Worm (Caenorhabditis elegans) whole organism, late embryonic: ENCODE data around the gene msi-1.

Source experiments
- C38D4.7 ChIP-seq: fragments of 200-800 bp; sonication (Bioruptor generic); optimal IDR thresholded peaks from 2 replicates; lab custom pipeline; 2018; ENCODE audit warnings: mild to moderate bottlenecking, missing genetic modification characterization, moderate library complexity, missing compliant biosample characterization
- F13H6.1 ChIP-seq: sonication (generic microtip); optimal IDR thresholded peaks from 2 replicates; lab custom pipeline; 2016; ENCODE audit warnings: missing genetic modification characterization, missing compliant biosample characterization
- K09A11.1 ChIP-seq: sonication (generic microtip); optimal IDR thresholded peaks from 2 replicates; lab custom pipeline; 2017; ENCODE audit warnings: antibody characterized with exemption, mild to moderate bottlenecking, missing genetic modification characterization, missing compliant biosample characterization; ENCODE audit not compliant: insufficient read depth
- ceh-14 ChIP-seq: sonication (generic microtip); optimal IDR thresholded peaks from 2 replicates; lab custom pipeline; 2016; ENCODE audit warnings: missing genotype, missing genetic modification characterization, missing compliant biosample characterization
- ceh-18 ChIP-seq: sonication (generic microtip); optimal IDR thresholded peaks from 2 replicates; lab custom pipeline; 2016; ENCODE audit warnings: missing genetic modification characterization, missing compliant biosample characterization
- ceh-22 ChIP-seq: sonication (generic microtip); optimal IDR thresholded peaks from 2 replicates; lab custom pipeline; 2017; ENCODE audit warnings: missing biosample characterization, missing genetic modification characterization
- ceh-24 ChIP-seq: sonication (generic microtip); optimal IDR thresholded peaks from 2 replicates; lab custom pipeline; 2016; ENCODE audit warnings: mild to moderate bottlenecking, missing genetic modification characterization, missing compliant biosample characterization
- ceh-31 ChIP-seq: sonication (generic microtip); optimal IDR thresholded peaks from 2 replicates; lab custom pipeline; 2016; ENCODE audit warnings: missing genetic modification characterization, missing compliant biosample characterization
- ceh-48 ChIP-seq: sonication (generic microtip); optimal IDR thresholded peaks from 2 replicates; lab custom pipeline; 2016; ENCODE audit warnings: missing genetic modification characterization, inconsistent platforms, missing compliant biosample characterization
- che-1 ChIP-seq: sonication (generic microtip); optimal IDR thresholded peaks from 2 replicates; lab custom pipeline; 2016; ENCODE audit warnings: mild to moderate bottlenecking, missing genetic modification characterization, missing compliant biosample characterization
- dmd-4 ChIP-seq: sonication (generic microtip); optimal IDR thresholded peaks from 2 replicates; lab custom pipeline; 2016; ENCODE audit warnings: borderline replicate concordance, missing genetic modification characterization, missing compliant biosample characterization
- elt-2 ChIP-seq: sonication (generic microtip); optimal IDR thresholded peaks from 2 replicates; lab custom pipeline; 2016; ENCODE audit warnings: missing genetic modification reagents, missing genetic modification characterization, missing compliant biosample characterization
- elt-4 ChIP-seq: sonication (generic microtip); optimal IDR thresholded peaks from 2 replicates; lab custom pipeline; 2016; ENCODE audit warnings: missing genetic modification characterization, missing compliant biosample characterization
- eyg-1 ChIP-seq: sonication (generic microtip); optimal IDR thresholded peaks from 2 replicates; lab custom pipeline; 2016; ENCODE audit warnings: missing genotype, missing genetic modification characterization, missing compliant biosample characterization
- fkh-10 ChIP-seq: fragments of 150-350 bp; optimal IDR thresholded peaks from 2 replicates; lab custom pipeline; 2014; ENCODE audit warnings: missing biosample characterization, missing genetic modification reagents, missing genetic modification characterization
- hlh-13 ChIP-seq: fragments of 200-800 bp; sonication (Bioruptor generic); optimal IDR thresholded peaks from 2 replicates; lab custom pipeline; 2018; ENCODE audit warnings: mild to moderate bottlenecking, missing genetic modification characterization, missing compliant biosample characterization
- hlh-30 ChIP-seq: sonication (generic microtip); optimal IDR thresholded peaks from 2 replicates; lab custom pipeline; 2017; ENCODE audit warnings: antibody characterized with exemption, missing genetic modification characterization, missing compliant biosample characterization; ENCODE audit not compliant: insufficient read depth
- hlh-6 ChIP-seq: sonication (generic microtip); optimal IDR thresholded peaks from 2 replicates; lab custom pipeline; 2016; ENCODE audit warnings: missing genotype, missing genetic modification characterization, missing compliant biosample characterization
- hlh-8 ChIP-seq: sonication (generic microtip); optimal IDR thresholded peaks from 2 replicates; lab custom pipeline; 2016; ENCODE audit warnings: missing genotype, missing genetic modification characterization, missing compliant biosample characterization
- lim-6 ChIP-seq: sonication (generic microtip); optimal IDR thresholded peaks from 2 replicates; lab custom pipeline; 2016; ENCODE audit warnings: missing genetic modification characterization, missing compliant biosample characterization
- lin-11 ChIP-seq: fragments of 200-800 bp; sonication (Bioruptor generic); optimal IDR thresholded peaks from 2 replicates; lab custom pipeline; 2018; ENCODE audit warnings: mild to moderate bottlenecking, missing genetic modification characterization, missing compliant biosample characterization
- mec-3 ChIP-seq: sonication (generic microtip); optimal IDR thresholded peaks from 2 replicates; lab custom pipeline; 2016; ENCODE audit warnings: borderline replicate concordance, missing genetic modification characterization, missing compliant biosample characterization
- nfya-1 ChIP-seq: sonication (generic microtip); optimal IDR thresholded peaks from 2 replicates; lab custom pipeline; 2017; ENCODE audit warnings: missing genetic modification characterization, mild to moderate bottlenecking, missing compliant biosample characterization, antibody characterized with exemption, moderate library complexity
- odd-2 ChIP-seq: sonication (generic microtip); optimal IDR thresholded peaks from 2 replicates; lab custom pipeline; 2017; ENCODE audit warnings: antibody characterized with exemption, mild to moderate bottlenecking, missing genetic modification characterization, missing compliant biosample characterization
- pag-3 ChIP-seq: sonication (generic microtip); optimal IDR thresholded peaks from 2 replicates; lab custom pipeline; 2016; ENCODE audit warnings: missing compliant biosample characterization, missing genetic modification characterization, borderline replicate concordance
- pat-9 ChIP-seq: fragments of 200-800 bp; sonication (Bioruptor generic); optimal IDR thresholded peaks from 2 replicates; lab custom pipeline; 2018; ENCODE audit warnings: mild to moderate bottlenecking, missing genetic modification characterization, moderate library complexity, missing compliant biosample characterization
- pax-1 ChIP-seq: fragments of 150-350 bp; optimal IDR thresholded peaks from 2 replicates; lab custom pipeline; 2014; ENCODE audit warnings: missing biosample characterization, missing genetic modification characterization
- pha-2 ChIP-seq: sonication (generic microtip); optimal IDR thresholded peaks from 2 replicates; lab custom pipeline; 2017; ENCODE audit warnings: mild to moderate bottlenecking, missing genetic modification characterization, missing compliant biosample characterization
- ref-2 ChIP-seq: sonication (generic microtip); optimal IDR thresholded peaks from 2 replicates; lab custom pipeline; 2016; ENCODE audit warnings: missing genetic modification characterization, missing compliant biosample characterization
- rnt-1 ChIP-seq: sonication (generic microtip); optimal IDR thresholded peaks from 2 replicates; lab custom pipeline; 2016; ENCODE audit warnings: missing genetic modification characterization, missing compliant biosample characterization
- tbx-2 ChIP-seq: sonication (generic microtip); optimal IDR thresholded peaks from 2 replicates; lab custom pipeline; 2016; ENCODE audit warnings: missing genetic modification characterization, missing compliant biosample characterization
- unc-42 ChIP-seq: sonication (generic microtip); optimal IDR thresholded peaks from 2 replicates; lab custom pipeline; 2016; ENCODE audit warnings: missing genotype, missing genetic modification characterization, missing compliant biosample characterization
- unc-55 ChIP-seq: sonication (generic microtip); optimal IDR thresholded peaks from 2 replicates; lab custom pipeline; 2017; ENCODE audit warnings: missing biosample characterization, missing genetic modification reagents, missing genetic modification characterization
- unc-86 ChIP-seq: sonication (generic microtip); optimal IDR thresholded peaks from 2 replicates; lab custom pipeline; 2016; ENCODE audit warnings: missing genetic modification characterization, missing compliant biosample characterization
- ztf-16 ChIP-seq: sonication (generic microtip); optimal IDR thresholded peaks from 2 replicates; lab custom pipeline; 2017; ENCODE audit warnings: missing genetic modification characterization, missing compliant biosample characterization

The msi-1 gene

ce11 chrIII:3927450-3927849 is 48.7 kb downstream of the msi-1 start:
- TF ChIP-seq rnt-1 (tag; lab: Kevin White, UChicago) (peak; percentile 46), mec-3 (tag; lab: Kevin White, UChicago) (no peak), unc-55 (GFP tag; lab: Kevin White, UChicago) (peak; percentile 41), F13H6.1 (tag; lab: Kevin White, UChicago) (no peak), K09A11.1 (tag; lab: Kevin White, UChicago) (no peak), ceh-18 (tag; lab: Kevin White, UChicago) (peak; percentile 84), hlh-6 (tag; lab: Kevin White, UChicago) (no peak)

- TF ChIP-seq ceh-48 (tag; lab: Kevin White, UChicago) (no peak), pat-9 (tag; lab: Kevin White, UChicago) (no peak), unc-86 (tag; lab: Kevin White, UChicago) (no peak), elt-2 (tag; lab: Kevin White, UChicago) (peak; percentile 65), F13H6.1 (tag; lab: Kevin White, UChicago) (no peak), nfya-1 (tag; lab: Kevin White, UChicago) (no peak), ceh-24 (tag; lab: Kevin White, UChicago) (no peak)
Measured at ce11 chrIII:3926801-3927200, 49.4 kb downstream of the msi-1 start.

DNA sequence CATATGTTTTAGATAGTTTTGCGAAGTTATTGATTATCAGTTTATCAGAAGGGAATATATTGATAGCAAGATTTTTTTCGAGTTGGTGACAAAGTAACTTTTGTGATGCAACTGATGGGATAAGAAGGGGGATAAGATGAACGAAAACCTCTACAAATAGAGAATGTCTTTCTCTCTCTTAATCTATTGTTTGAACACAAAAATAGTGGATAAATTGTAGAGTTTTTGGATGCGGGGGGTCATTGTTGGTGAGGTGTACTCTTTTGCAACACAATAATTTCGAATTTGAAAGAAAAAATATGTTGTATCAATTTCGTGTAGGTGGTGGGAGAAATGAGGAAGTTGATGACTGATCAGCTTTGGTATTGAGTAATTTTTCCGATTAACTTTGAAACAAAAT is 50.1 kb downstream of the msi-1 start, which contains the start of gene ZK1058.9:
TSS of gene ZK1058.9 (minus strand) at position 101 of the 400 bp plus-strand sequence.
- TF ChIP-seq unc-86 (tag; lab: Kevin White, UChicago) (no peak), hlh-13 (no peak), mec-3 (tag; lab: Kevin White, UChicago) (no peak), C38D4.7 (GFP tag; lab: Kevin White, UChicago) (no peak), hlh-30 (no peak), hlh-8 (tag; lab: Kevin White, UChicago) (no peak), ceh-31 (no peak), ztf-16 (tag; lab: Kevin White, UChicago) (no peak), unc-55 (GFP tag; lab: Kevin White, UChicago) (no peak), ceh-14 (no peak), tbx-2 (no peak), lin-11 (tag; lab: Kevin White, UChicago) (no peak), pha-2 (tag; lab: Kevin White, UChicago) (no peak)

ce11 chrIII:3921646-3922328 is 54.4 kb downstream of the msi-1 start, which contains the start of the genes metl-6 and nit-1:
Gene metl-6 (minus strand): TSS chrIII:3921711.
Gene nit-1 (plus strand): TSS chrIII:3922207.
- TF ChIP-seq pag-3 (tag; lab: Kevin White, UChicago) (no peak), dmd-4 (tag; lab: Kevin White, UChicago) (no peak), pax-1 (tag; lab: Kevin White, UChicago) (no peak)

DNA sequence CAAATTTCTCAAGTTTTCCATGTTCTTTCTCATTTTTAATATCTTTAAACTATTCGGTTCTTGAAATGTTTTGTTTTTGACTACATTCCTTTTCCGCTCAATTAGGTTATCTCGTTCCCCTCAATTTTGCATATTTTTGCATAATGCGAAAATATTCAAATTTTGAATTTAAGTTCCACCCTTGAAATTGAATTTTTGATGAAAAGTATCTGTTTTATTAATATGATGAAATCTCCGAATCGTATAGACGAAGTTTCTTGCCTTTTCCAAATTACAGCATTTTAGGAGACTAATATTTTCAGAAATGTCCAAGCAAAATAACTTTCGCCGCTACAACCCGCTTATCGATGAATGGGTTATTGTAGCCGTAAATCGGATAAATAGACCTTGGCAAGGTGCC is 57.6 kb downstream of the msi-1 start, which contains the start of gene ZK1058.3:
TSS of gene ZK1058.3 (plus strand) at position 301 of the 400 bp plus-strand sequence.
- TF ChIP-seq hlh-13 (no peak), fkh-10 (GFP tag; lab: Kevin White, UChicago) (no peak), odd-2 (tag; lab: Kevin White, UChicago) (no peak), che-1 (tag; lab: Kevin White, UChicago) (no peak), elt-2 (tag; lab: Kevin White, UChicago) (no peak), elt-4 (tag; lab: Kevin White, UChicago) (no peak), pag-3 (tag; lab: Kevin White, UChicago) (no peak), K09A11.1 (tag; lab: Kevin White, UChicago) (no peak), ref-2 (tag; lab: Kevin White, UChicago) (no peak), unc-42 (no peak), ceh-22 (tag; lab: Kevin White, UChicago) (no peak), eyg-1 (tag; lab: Kevin White, UChicago) (no peak), pat-9 (tag; lab: Kevin White, UChicago) (no peak), lim-6 (tag; lab: Kevin White, UChicago) (no peak), ceh-31 (no peak), pax-1 (tag; lab: Kevin White, UChicago) (no peak), mec-3 (tag; lab: Kevin White, UChicago) (no peak)
- TF ChIP-seq, all 69 proteins: peak for 0
